Fruit fly (Drosophila melanogaster) whole organism, embryonic: Measurements from ENCODE around the gene CG13384.
A peak's percentile ranks its signal among the peaks of the same experiment; 100 is the strongest.

Experiments used
- Aef1 ChIP-seq: fragments of 200-800 bp; sonication (Bioruptor generic); IDR thresholded peaks from 3 replicates; pipeline ENCODE4 v1.3.6; 2022; ENCODE audit warnings: missing biosample characterization, missing genetic modification characterization
- Bteb2 ChIP-seq: fragments of 200-800 bp; sonication (Bioruptor generic); optimal IDR thresholded peaks from 2 replicates; lab custom pipeline; 2016; ENCODE audit warnings: missing biosample characterization, missing genetic modification characterization
- CG10979 ChIP-seq: fragments of 200-800 bp; sonication (Bioruptor generic); optimal IDR thresholded peaks from 2 replicates; lab custom pipeline; 2018; ENCODE audit warnings: missing biosample characterization, mild to moderate bottlenecking, missing genetic modification characterization, moderate library complexity
- CG12071 ChIP-seq: fragments of 200-800 bp; sonication (Bioruptor generic); optimal IDR thresholded peaks from 3 replicates; lab custom pipeline; 2018; ENCODE audit warnings: missing biosample characterization, mild to moderate bottlenecking, missing genetic modification characterization
- CG12391 ChIP-seq: fragments of 200-800 bp; sonication (Bioruptor generic); optimal IDR thresholded peaks from 3 replicates; lab custom pipeline; 2018; ENCODE audit warnings: missing biosample characterization, mild to moderate bottlenecking, missing genetic modification characterization, moderate library complexity
- CG13424 ChIP-seq: fragments of 200-800 bp; sonication (Bioruptor generic); optimal IDR thresholded peaks from 2 replicates; lab custom pipeline; 2019; ENCODE audit warnings: missing biosample characterization, mild to moderate bottlenecking, missing genetic modification characterization, moderate library complexity
- CG14014 ChIP-seq: fragments of 200-800 bp; sonication (Bioruptor generic); IDR thresholded peaks from 2 replicates; pipeline ENCODE4 v1.3.6; 2022; ENCODE audit warnings: missing biosample characterization, missing genetic modification characterization
- CG14965 ChIP-seq: fragments of 200-800 bp; sonication (Bioruptor generic); optimal IDR thresholded peaks from 2 replicates; lab custom pipeline; 2016; ENCODE audit warnings: missing biosample characterization, missing genetic modification characterization, borderline replicate concordance
- CG17328 ChIP-seq: fragments of 200-800 bp; sonication (Bioruptor generic); IDR thresholded peaks from 2 replicates; pipeline ENCODE4 v1.3.6; 2022; ENCODE audit warnings: missing biosample characterization, missing genetic modification characterization
- CG17829 ChIP-seq: fragments of 200-800 bp; optimal IDR thresholded peaks from 2 replicates; lab custom pipeline; 2019; ENCODE audit warnings: missing biosample characterization, mild to moderate bottlenecking, missing genetic modification characterization, moderate library complexity
- CG1832 ChIP-seq: fragments of 200-800 bp; sonication (Bioruptor generic); optimal IDR thresholded peaks from 2 replicates; lab custom pipeline; 2017; ENCODE audit warnings: missing biosample characterization, mild to moderate bottlenecking, missing genetic modification characterization, inconsistent platforms
- CG18619 ChIP-seq: fragments of 200-800 bp; sonication (Bioruptor generic); optimal IDR thresholded peaks from 3 replicates; lab custom pipeline; 2017; ENCODE audit warnings: missing biosample characterization, mild to moderate bottlenecking, missing genetic modification characterization
- CG2120 ChIP-seq: fragments of 200-800 bp; sonication (Bioruptor generic); optimal IDR thresholded peaks from 3 replicates; lab custom pipeline; 2016; ENCODE audit warnings: missing biosample characterization, missing genetic modification characterization
- CG42726 ChIP-seq: fragments of 200-800 bp; sonication (Bioruptor generic); IDR thresholded peaks from 2 replicates; pipeline ENCODE4 v1.3.6; 2022; ENCODE audit warnings: missing biosample characterization, missing genetic modification characterization; ENCODE audit not compliant: partially characterized antibody
- CG6813 ChIP-seq: fragments of 200-800 bp; sonication (Bioruptor generic); optimal IDR thresholded peaks from 2 replicates; lab custom pipeline; 2017; ENCODE audit warnings: missing biosample characterization, missing genetic modification characterization, mild to moderate bottlenecking, moderate library complexity, missing genetic modification reagents
- CG8290 ChIP-seq, 3 experiments: fragments of 200-800 bp; sonication (Bioruptor generic); optimal IDR thresholded peaks; 2 replicates each; lab custom pipeline; 2016 to 2019; ENCODE audit warnings: missing biosample characterization in 3 of 3, missing genetic modification characterization in 3 of 3, mild to moderate bottlenecking in 2 of 3, moderate library complexity in 1 of 3
- CG9797 ChIP-seq: fragments of 200-800 bp; sonication (Bioruptor generic); optimal IDR thresholded peaks from 3 replicates; lab custom pipeline; 2018; ENCODE audit warnings: missing biosample characterization, mild to moderate bottlenecking, missing genetic modification characterization
- CG9932 ChIP-seq: fragments of 200-800 bp; sonication (Bioruptor generic); IDR thresholded peaks from 2 replicates; pipeline ENCODE4 v1.3.6; 2022; ENCODE audit warnings: missing biosample characterization, missing genetic modification characterization
- CHES-1-like ChIP-seq: fragments of 200-800 bp; sonication (Bioruptor generic); optimal IDR thresholded peaks from 2 replicates; lab custom pipeline; 2016; ENCODE audit warnings: missing biosample characterization, missing genetic modification characterization
- Dbx ChIP-seq: fragments of 200-800 bp; sonication (Bioruptor generic); IDR thresholded peaks from 3 replicates; pipeline ENCODE4 v1.3.6; 2022; ENCODE audit warnings: missing biosample characterization, missing genetic modification characterization
- Deaf1 ChIP-seq: fragments of 200-800 bp; optimal IDR thresholded peaks from 3 replicates; lab custom pipeline; 2019; ENCODE audit warnings: missing biosample characterization, mild to moderate bottlenecking, missing genetic modification characterization, moderate library complexity
- Doc2 ChIP-seq: fragments of 200-800 bp; sonication (Bioruptor generic); IDR thresholded peaks from 2 replicates; pipeline ENCODE4 v1.3.6; 2022; ENCODE audit warnings: missing biosample characterization, missing genetic modification characterization
- Myb ChIP-seq: fragments of 200-800 bp; sonication (Bioruptor generic); optimal IDR thresholded peaks from 2 replicates; lab custom pipeline; 2016; ENCODE audit warnings: missing biosample characterization, missing genetic modification characterization
- Nf-YA ChIP-seq: fragments of 200-800 bp; sonication (Bioruptor generic); IDR thresholded peaks from 2 replicates; pipeline ENCODE4 v1.3.6; 2022; ENCODE audit warnings: missing biosample characterization, missing genetic modification characterization
- Opbp ChIP-seq: fragments of 200-800 bp; sonication (Bioruptor generic); IDR thresholded peaks from 3 replicates; pipeline ENCODE4 v1.3.6; 2022; ENCODE audit warnings: missing biosample characterization, missing genetic modification characterization; ENCODE audit not compliant: partially characterized antibody
- Sry-β ChIP-seq: fragments of 200-800 bp; sonication (Bioruptor generic); optimal IDR thresholded peaks from 2 replicates; lab custom pipeline; 2018; ENCODE audit warnings: missing biosample characterization, mild to moderate bottlenecking, missing genetic modification characterization, moderate library complexity
- TFAM ChIP-seq: fragments of 200-800 bp; sonication (Bioruptor generic); optimal IDR thresholded peaks from 2 replicates; lab custom pipeline; 2017; ENCODE audit warnings: missing biosample characterization, missing genetic modification characterization, inconsistent platforms
- Xbp1 ChIP-seq: fragments of 200-800 bp; sonication (Bioruptor generic); optimal IDR thresholded peaks from 3 replicates; lab custom pipeline; 2016; ENCODE audit warnings: missing biosample characterization, mild to moderate bottlenecking, missing genetic modification characterization
- al ChIP-seq: fragments of 200-800 bp; sonication (Bioruptor generic); IDR thresholded peaks from 2 replicates; pipeline ENCODE4 v1.3.6; 2022; ENCODE audit warnings: missing biosample characterization, missing genetic modification characterization
- cato ChIP-seq: fragments of 200-800 bp; sonication (Bioruptor generic); optimal IDR thresholded peaks from 2 replicates; lab custom pipeline; 2016; ENCODE audit warnings: missing biosample characterization, missing genetic modification characterization, borderline replicate concordance
- croc ChIP-seq: fragments of 200-800 bp; sonication (Bioruptor generic); conservative IDR thresholded peaks from 3 replicates; pipeline ENCODE4 v1.3.6; 2022; ENCODE audit warnings: missing biosample characterization, missing genetic modification characterization
- ems ChIP-seq: fragments of 200-800 bp; sonication (Bioruptor generic); optimal IDR thresholded peaks from 3 replicates; lab custom pipeline; 2016; ENCODE audit warnings: missing biosample characterization, missing genetic modification characterization
- fd64A ChIP-seq: fragments of 200-800 bp; sonication (Bioruptor generic); optimal IDR thresholded peaks from 3 replicates; lab custom pipeline; 2018; ENCODE audit warnings: missing biosample characterization, mild to moderate bottlenecking, missing genetic modification characterization
- gcm2 ChIP-seq: fragments of 200-800 bp; sonication (Bioruptor generic); optimal IDR thresholded peaks from 2 replicates; lab custom pipeline; 2016; ENCODE audit warnings: missing biosample characterization, missing genetic modification characterization
- gsb-n ChIP-seq: fragments of 200-800 bp; sonication (Bioruptor generic); optimal IDR thresholded peaks from 3 replicates; lab custom pipeline; 2018; ENCODE audit warnings: missing biosample characterization, mild to moderate bottlenecking, missing genetic modification characterization
- lilli ChIP-seq: fragments of 200-800 bp; sonication (Bioruptor generic); optimal IDR thresholded peaks from 3 replicates; lab custom pipeline; 2016; ENCODE audit warnings: missing biosample characterization, missing genetic modification characterization
- lmd ChIP-seq: fragments of 200-800 bp; sonication (Bioruptor generic); IDR thresholded peaks from 2 replicates; pipeline ENCODE4 v1.3.6; 2022; ENCODE audit warnings: missing biosample characterization, missing genetic modification characterization
- pan ChIP-seq, 4 experiments: fragments of >200 bp in 3 of 4; fragments of 200-800 bp in 1 of 4; sonication (Bioruptor generic) in 1 of 4; optimal IDR thresholded peaks in 3 of 4; IDR thresholded peaks in 1 of 4; 2 replicates each; pipeline versions ENCODE4 v1.3.6 to Lab custom; 2017 to 2022; ENCODE audit warnings: missing biosample characterization in 2 of 4, missing genetic modification characterization in 2 of 4, mixed read lengths in 1 of 4
- peb ChIP-seq: fragments of 200-800 bp; sonication (Bioruptor generic); IDR thresholded peaks from 2 replicates; pipeline ENCODE4 v1.3.6; 2022; ENCODE audit warnings: missing biosample characterization, missing genetic modification characterization
- pho ChIP-seq: fragments of 200-800 bp; sonication (Bioruptor generic); optimal IDR thresholded peaks from 2 replicates; lab custom pipeline; 2016; ENCODE audit warnings: missing biosample characterization, missing genetic modification characterization
- phol ChIP-seq: fragments of 200-800 bp; sonication (Bioruptor generic); optimal IDR thresholded peaks from 3 replicates; lab custom pipeline; 2018; ENCODE audit warnings: missing biosample characterization, mild to moderate bottlenecking, missing genetic modification characterization, moderate library complexity
- schlank ChIP-seq: fragments of 200-800 bp; sonication (Bioruptor generic); optimal IDR thresholded peaks from 2 replicates; lab custom pipeline; 2018; ENCODE audit warnings: missing biosample characterization, mild to moderate bottlenecking, missing genetic modification characterization
- slou ChIP-seq: fragments of 200-800 bp; sonication (Bioruptor generic); optimal IDR thresholded peaks from 3 replicates; lab custom pipeline; 2016; ENCODE audit warnings: missing biosample characterization, missing genetic modification characterization
- stwl ChIP-seq: fragments of 200-800 bp; sonication (Bioruptor generic); optimal IDR thresholded peaks from 3 replicates; lab custom pipeline; 2018; ENCODE audit warnings: missing biosample characterization, mild to moderate bottlenecking, missing genetic modification characterization, moderate library complexity
- toy ChIP-seq: fragments of 200-800 bp; sonication (Bioruptor generic); IDR thresholded peaks from 2 replicates; pipeline ENCODE4 v1.3.6; 2022; ENCODE audit warnings: missing biosample characterization, missing genetic modification characterization
- trem ChIP-seq: fragments of 200-800 bp; optimal IDR thresholded peaks from 3 replicates; lab custom pipeline; 2019; ENCODE audit warnings: missing biosample characterization, mild to moderate bottlenecking, missing genetic modification characterization, moderate library complexity
- unc-4 ChIP-seq: fragments of 200-800 bp; sonication (Bioruptor generic); IDR thresholded peaks from 2 replicates; pipeline ENCODE4 v1.3.6; 2022; ENCODE audit warnings: missing biosample characterization, missing genetic modification characterization; ENCODE audit not compliant: partially characterized antibody
- unpg ChIP-seq: fragments of 200-800 bp; sonication (Bioruptor generic); optimal IDR thresholded peaks from 3 replicates; lab custom pipeline; 2018; ENCODE audit warnings: missing biosample characterization, mild to moderate bottlenecking, missing genetic modification characterization, moderate library complexity
- usp ChIP-seq: fragments of >200 bp; optimal IDR thresholded peaks from 2 replicates; lab custom pipeline; 2017; ENCODE audit warnings: missing biosample characterization, missing genetic modification characterization

The CG13384 gene

DNA sequence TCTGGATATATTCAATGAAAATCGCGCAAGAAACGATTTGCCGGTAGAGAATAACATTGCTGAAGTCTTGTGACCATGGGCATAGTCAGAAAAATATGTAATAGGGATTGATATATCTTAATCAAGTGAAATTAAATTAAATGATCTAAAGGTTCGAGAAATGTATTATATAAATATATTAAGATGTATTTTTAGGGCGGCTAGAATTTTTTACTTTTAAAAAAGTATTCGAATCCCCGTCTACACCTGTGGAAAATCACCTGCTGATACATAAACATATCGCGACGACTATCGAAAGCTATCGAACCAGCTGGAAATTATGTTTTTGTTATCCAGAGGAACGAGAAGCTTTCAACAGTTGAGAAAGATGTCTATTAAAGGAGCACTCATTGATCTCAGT, 7.5 kb upstream of the CG13384 start, which contains the start of the genes CG13390 and CG17294 (continued):
- TF ChIP-seq ems (GFP tag; lab: Kevin White, UChicago) (peak; percentile 97), Myb (GFP tag; lab: Kevin White, UChicago) (peak; percentile 69), Xbp1 (GFP tag; lab: Kevin White, UChicago) (peak; percentile 100), CG17328 (GFP tag; lab: Robert Waterston, UW) (peak; percentile 100), fd64A (GFP tag; lab: Kevin White, UChicago) (peak; percentile 98), gsb-n (tag; lab: Kevin White, UChicago) (peak; percentile 99), CG13424 (tag; lab: Kevin White, UChicago) (peak; percentile 100), trem (tag; lab: Kevin White, UChicago) (peak; percentile 97), Opbp (GFP tag; lab: Robert Waterston, UW) (peak; percentile 31; the same call in 1 of the 3 replicates), TFAM (GFP tag; lab: Kevin White, UChicago) (peak; percentile 91), unc-4 (peak; percentile 88), CG17829 (tag; lab: Kevin White, UChicago) (peak; percentile 100), CG1832 (GFP tag; lab: Kevin White, UChicago) (peak; percentile 2), gcm2 (GFP tag; lab: Kevin White, UChicago) (peak; percentile 92), lilli (peak; percentile 99), pan (optimal IDR thresholded peaks at IDR 0.05; lab: Kevin White, UChicago) (no peak), pan (GFP tag; optimal IDR thresholded peaks at IDR 0.05 in 1 of 2, IDR thresholded peaks at IDR 0.05 in 1 of 2) (peak in 1 of 2 experiments; percentile 100), toy (GFP tag; lab: Robert Waterston, UW) (peak; percentile 99), CG6813 (peak; percentile 99), unpg (GFP tag; lab: Kevin White, UChicago) (peak; percentile 100), CG12391 (tag; lab: Kevin White, UChicago) (peak; percentile 100), schlank (tag; lab: Kevin White, UChicago) (peak; percentile 98), CG10979 (peak; percentile 99), CG9932 (GFP tag; lab: Robert Waterston, UW) (peak; percentile 100), lmd (GFP tag; lab: Robert Waterston, UW) (peak; percentile 99), CG2120 (GFP tag; lab: Kevin White, UChicago) (peak; percentile 99), Deaf1 (tag; lab: Kevin White, UChicago) (peak; percentile 92), CG18619 (GFP tag; lab: Kevin White, UChicago) (peak; percentile 99), CG14014 (GFP tag; lab: Robert Waterston, UW) (peak; percentile 100), cato (GFP tag; lab: Kevin White, UChicago) (peak; percentile 98), Sry-β (GFP tag; lab: Kevin White, UChicago) (peak; percentile 76), Dbx (GFP tag; lab: Robert Waterston, UW) (peak; percentile 100), croc (GFP tag; lab: Robert Waterston, UW) (peak; percentile 99), CG12071 (GFP tag; lab: Kevin White, UChicago) (peak; percentile 99), al (GFP tag; lab: Robert Waterston, UW) (peak; percentile 100), Aef1 (GFP tag; lab: Robert Waterston, UW) (peak; percentile 100), Bteb2 (peak; percentile 98), pho (GFP tag; lab: Kevin White, UChicago) (peak; percentile 95), slou (GFP tag; lab: Kevin White, UChicago) (peak; percentile 99), CHES-1-like (GFP tag; lab: Kevin White, UChicago) (peak; percentile 87), Doc2 (GFP tag; lab: Robert Waterston, UW) (peak; percentile 98), usp (no peak), CG9797 (GFP tag; lab: Kevin White, UChicago) (peak; percentile 65), Nf-YA (GFP tag; lab: Robert Waterston, UW) (peak; percentile 99), stwl (peak; percentile 87), CG8290 (GFP tag; optimal IDR thresholded peaks at IDR 0.05; lab: Kevin White, UChicago) (peak; percentile 98), CG8290 (tag; optimal IDR thresholded peaks at IDR 0.05; lab: Kevin White, UChicago) (peak; percentile 96 to 98), phol (tag; lab: Kevin White, UChicago) (peak; percentile 99), CG14965 (peak; percentile 37), CG42726 (peak; percentile 63), peb (GFP tag; lab: Robert Waterston, UW) (peak; percentile 98)
